Fruit fly (Drosophila melanogaster): ENCODE measurements around the gene CG7488.

CG7488 gene

DNA sequence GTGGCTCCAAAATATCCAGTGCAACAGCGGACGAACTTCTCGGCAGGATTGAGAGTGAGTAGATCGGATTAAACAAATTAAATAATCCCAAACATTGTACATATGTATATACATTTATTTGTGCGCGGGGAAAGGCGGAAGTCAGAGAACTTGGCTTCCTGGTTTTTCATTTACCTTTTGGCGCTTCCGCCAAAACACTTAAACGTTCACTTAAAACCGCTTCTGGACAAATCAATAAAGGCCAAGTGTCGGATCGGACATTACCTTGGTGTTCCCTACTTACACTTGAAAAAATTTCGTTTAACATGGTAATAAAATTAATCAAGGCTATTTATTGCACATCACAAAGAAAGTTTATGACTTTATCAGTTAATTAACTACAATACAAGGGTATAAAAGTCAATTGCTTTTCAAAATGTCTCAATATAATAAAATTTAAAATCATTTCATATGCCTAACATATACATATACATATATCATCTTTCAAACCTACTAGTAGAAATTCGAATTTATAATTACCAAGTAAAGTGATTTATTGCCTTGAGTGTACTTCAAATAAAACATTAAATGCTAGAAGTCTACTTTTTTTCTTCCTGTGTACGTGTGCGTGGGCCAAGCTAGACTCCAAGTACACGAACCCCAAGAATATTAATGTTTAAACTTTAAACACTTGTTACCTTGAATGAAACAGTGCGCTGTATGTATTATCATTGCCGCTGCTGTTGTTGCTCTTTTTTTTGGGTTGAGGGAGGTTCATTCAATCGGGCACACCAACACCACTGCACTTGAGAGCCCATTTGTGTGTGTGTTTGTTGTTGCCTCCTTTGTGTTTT is 13.9 kb upstream of the CG7488 start (continued):
- TF ChIP-seq CG16779 (GFP tag; IDR thresholded peaks at IDR 0.05), result no peak
- no peak for TF ChIP-seq CG31388 (GFP tag; optimal IDR thresholded peaks at IDR 0.05)
- no peak for TF ChIP-seq CG14965 (GFP tag; optimal IDR thresholded peaks at IDR 0.05; ENCODE audit: borderline replicate concordance)
- TF ChIP-seq CG10654 (GFP tag; optimal IDR thresholded peaks at IDR 0.05), result peak; percentile 58
- TF ChIP-seq CG1792 (GFP tag; optimal IDR thresholded peaks at IDR 0.05), result no peak
- TF ChIP-seq Ptx1 (GFP tag; IDR thresholded peaks at IDR 0.05), result peak; percentile 76
- no peak for TF ChIP-seq Dek (tag; optimal IDR thresholded peaks at IDR 0.05)
- TF ChIP-seq inv (GFP tag; IDR thresholded peaks at IDR 0.05; ENCODE audit: partially characterized antibody), result no peak
- peak; percentile 89 for TF ChIP-seq Med (GFP tag)
- TF ChIP-seq Bgb (GFP tag; IDR thresholded peaks at IDR 0.05; ENCODE audit: partially characterized antibody), result no peak
- TF ChIP-seq CG11456 (GFP tag; IDR thresholded peaks at IDR 0.05), result no peak
- no peak for TF ChIP-seq pum (GFP tag; optimal IDR thresholded peaks at IDR 0.05)
- TF ChIP-seq eve (GFP tag; optimal IDR thresholded peaks at IDR 0.05), result no peak
- TF ChIP-seq CG2889 (GFP tag; IDR thresholded peaks at IDR 0.05), result no peak
- TF ChIP-seq vfl (GFP tag; optimal IDR thresholded peaks at IDR 0.05), result no peak
- no peak for TF ChIP-seq Dref (GFP tag; IDR thresholded peaks at IDR 0.05)
- peak; percentile 59 for TF ChIP-seq nerfin-1 (tag; optimal IDR thresholded peaks at IDR 0.05)
- no peak for TF ChIP-seq CG9609 (GFP tag; optimal IDR thresholded peaks at IDR 0.05)
- peak; percentile 40 for TF ChIP-seq CG18764 (GFP tag; optimal IDR thresholded peaks at IDR 0.05)
- TF ChIP-seq CHES-1-like (GFP tag; optimal IDR thresholded peaks at IDR 0.05), result no peak
- no peak for TF ChIP-seq gro (GFP tag; optimal IDR thresholded peaks at IDR 0.05)
- TF ChIP-seq ind (GFP tag; optimal IDR thresholded peaks at IDR 0.05), result peak; percentile 53
- peak; percentile 16 for TF ChIP-seq CG12071 (GFP tag; optimal IDR thresholded peaks at IDR 0.05)
- no peak for TF ChIP-seq Lim3 (GFP tag; IDR thresholded peaks at IDR 0.05)
- peak; percentile 16 for TF ChIP-seq CG8944 (GFP tag; optimal IDR thresholded peaks at IDR 0.05)
- TF ChIP-seq slou (GFP tag; optimal IDR thresholded peaks at IDR 0.05), result peak; percentile 33
- TF ChIP-seq D19A (tag; optimal IDR thresholded peaks at IDR 0.05), result peak; percentile 60
- TF ChIP-seq nerfin-2 (GFP tag; IDR thresholded peaks at IDR 0.05; ENCODE audit: partially characterized antibody), result no peak
- no peak for TF ChIP-seq klu (GFP tag; IDR thresholded peaks at IDR 0.05)
- no peak for TF ChIP-seq Sin3A (optimal IDR thresholded peaks at IDR 0.05)
- peak; percentile 19 for TF ChIP-seq Mad (GFP tag; optimal IDR thresholded peaks at IDR 0.05)
- peak; percentile 59 for TF ChIP-seq Drgx (GFP tag; IDR thresholded peaks at IDR 0.05)
- TF ChIP-seq gsb-n (tag; optimal IDR thresholded peaks at IDR 0.05), result no peak
- TF ChIP-seq YL-1 (GFP tag; optimal IDR thresholded peaks at IDR 0.05), result no peak
- peak; percentile 35 for TF ChIP-seq CG2875 (GFP tag; optimal IDR thresholded peaks at IDR 0.05)
- TF ChIP-seq CG9215 (GFP tag; IDR thresholded peaks at IDR 0.05), result no peak; the same call in 1 of the 2 replicates
- no peak for TF ChIP-seq sqz (GFP tag; optimal IDR thresholded peaks at IDR 0.05)
- no peak for TF ChIP-seq pfk (GFP tag; optimal IDR thresholded peaks at IDR 0.05)
- TF ChIP-seq CG10979 (tag; optimal IDR thresholded peaks at IDR 0.05), result peak; percentile 70
- TF ChIP-seq CG14050 (GFP tag; IDR thresholded peaks at IDR 0.05), result no peak; the same call in 2 of the 3 replicates
- peak; percentile 80 for TF ChIP-seq sens (GFP tag)
- TF ChIP-seq E2f2 (GFP tag; IDR thresholded peaks at IDR 0.05), result peak; percentile 38; the same call in 1 of the 2 replicates
- peak; percentile 85 for TF ChIP-seq CG2678 (tag; optimal IDR thresholded peaks at IDR 0.05)
- no peak for TF ChIP-seq Nf-YA (GFP tag; IDR thresholded peaks at IDR 0.05)
- peak; percentile 36 for TF ChIP-seq CG12155 (GFP tag; optimal IDR thresholded peaks at IDR 0.05)
- TF ChIP-seq Fer1 (GFP tag; optimal IDR thresholded peaks at IDR 0.05), result peak; percentile 72
- peak; percentile 60 for TF ChIP-seq slbo (GFP tag; IDR thresholded peaks at IDR 0.05)
- TF ChIP-seq CG14860 (GFP tag; IDR thresholded peaks at IDR 0.05; ENCODE audit: partially characterized antibody), result no peak
- peak; percentile 30; the same call in 1 of the 2 replicates for TF ChIP-seq dimm (GFP tag; IDR thresholded peaks at IDR 0.05)
- peak; percentile 77 for TF ChIP-seq Meics (GFP tag; optimal IDR thresholded peaks at IDR 0.05)

All from whole organism, embryonic.